Worm (Caenorhabditis elegans) whole organism, mixed stage, embryonic: ENCODE measurements around the gene flp-21.

ENCODE experiments used
- M03D4.4 ChIP-seq: sonication (generic microtip); optimal IDR thresholded peaks from 2 replicates; lab custom pipeline; 2017; ENCODE audit warnings: mild to moderate bottlenecking, missing genetic modification characterization, missing compliant biosample characterization
- blmp-1 ChIP-seq: fragments of 150-350 bp; optimal IDR thresholded peaks from 2 replicates; lab custom pipeline; 2014; ENCODE audit warnings: missing biosample characterization, missing genetic modification characterization
- cnd-1 ChIP-seq: fragments of 200-800 bp; sonication (Bioruptor generic); optimal IDR thresholded peaks from 2 replicates; lab custom pipeline; 2018; ENCODE audit warnings: mild to moderate bottlenecking, missing genetic modification characterization, missing compliant biosample characterization
- drap-1 ChIP-seq: fragments of 200-800 bp; sonication (Bioruptor generic); optimal IDR thresholded peaks from 3 replicates; lab custom pipeline; 2018; ENCODE audit warnings: mild to moderate bottlenecking, missing genetic modification characterization, missing compliant biosample characterization
- elt-1 ChIP-seq: sonication (generic microtip); optimal IDR thresholded peaks from 2 replicates; lab custom pipeline; 2017; ENCODE audit warnings: missing genetic modification characterization, mild to moderate bottlenecking, missing compliant biosample characterization, antibody characterized with exemption, moderate library complexity, borderline replicate concordance; ENCODE audit not compliant: insufficient read depth
- elt-3 ChIP-seq: fragments of 150-350 bp; optimal IDR thresholded peaks from 2 replicates; lab custom pipeline; 2014; ENCODE audit warnings: missing biosample characterization, missing genetic modification characterization
- flh-1 ChIP-seq: fragments of 200-800 bp; sonication (Bioruptor generic); optimal IDR thresholded peaks from 2 replicates; lab custom pipeline; 2018; ENCODE audit warnings: mild to moderate bottlenecking, missing genetic modification characterization, moderate library complexity, missing compliant biosample characterization
- lin-13 ChIP-seq: fragments of 150-350 bp; optimal IDR thresholded peaks from 2 replicates; lab custom pipeline; 2014; ENCODE audit warnings: missing biosample characterization, missing genetic modification characterization
- lsy-2 ChIP-seq: fragments of 150-350 bp; optimal IDR thresholded peaks from 2 replicates; lab custom pipeline; 2014; ENCODE audit warnings: missing biosample characterization, missing genetic modification characterization
- mab-5 ChIP-seq: fragments of 150-350 bp; optimal IDR thresholded peaks from 2 replicates; lab custom pipeline; 2014; ENCODE audit warnings: missing biosample characterization, missing genetic modification characterization
- nhr-12 ChIP-seq: fragments of 150-350 bp; optimal IDR thresholded peaks from 2 replicates; lab custom pipeline; 2014; ENCODE audit warnings: missing biosample characterization, missing genetic modification characterization
- nhr-76 ChIP-seq: sonication (generic microtip); optimal IDR thresholded peaks from 2 replicates; lab custom pipeline; 2017; ENCODE audit warnings: missing biosample characterization, missing genetic modification characterization
- pha-4 ChIP-seq: fragments of 150-350 bp; optimal IDR thresholded peaks from 2 replicates; lab custom pipeline; 2018; ENCODE audit warnings: missing biosample characterization, missing genetic modification reagents, missing genetic modification characterization
- unc-120 ChIP-seq: sonication (generic microtip); optimal IDR thresholded peaks from 2 replicates; lab custom pipeline; 2017; ENCODE audit warnings: missing genetic modification characterization, missing compliant biosample characterization; ENCODE audit not compliant: poor library complexity, severe bottlenecking
- unc-39 ChIP-seq: fragments of 150-350 bp; optimal IDR thresholded peaks from 2 replicates; lab custom pipeline; 2014; ENCODE audit warnings: missing biosample characterization, missing genetic modification characterization
- unc-62 ChIP-seq: fragments of 150-350 bp; optimal IDR thresholded peaks from 2 replicates; lab custom pipeline; 2014; ENCODE audit warnings: missing biosample characterization, missing genetic modification reagents, missing genetic modification characterization

The flp-21 gene

ce11 chrV:7842228-7842627 lies 49.1 kb downstream of the flp-21 start, which contains the start of gene grd-8:
Gene grd-8, plus strand, starts transcription at chrV:7842528.
- TF ChIP-seq lsy-2 (tag; lab: Kevin White, UChicago) (no peak), lin-13 (tag; lab: Kevin White, UChicago) (no peak), unc-62 (GFP tag; lab: Kevin White, UChicago) (no peak), elt-1 (no peak), flh-1 (no peak), cnd-1 (no peak), nhr-12 (tag; lab: Kevin White, UChicago) (no peak), M03D4.4 (tag; lab: Kevin White, UChicago) (no peak), elt-3 (tag; lab: Kevin White, UChicago) (no peak), nhr-76 (no peak), pha-4 (tag; lab: Kevin White, UChicago) (no peak), unc-120 (tag; lab: Kevin White, UChicago) (no peak), unc-39 (tag; lab: Kevin White, UChicago) (no peak), mab-5 (no peak), blmp-1 (tag; lab: Kevin White, UChicago) (no peak), drap-1 (no peak)
